Fruit fly (Drosophila melanogaster): Measurements from ENCODE around the gene Naglu.

Gene Naglu

dm6 chr2L:8423047-8423446 is 11.4 kb upstream of the Naglu start:
- no peak for TF ChIP-seq Eip74EF (GFP tag; optimal IDR thresholded peaks at IDR 0.05)
- TF ChIP-seq Ets65A (GFP tag): peak; percentile 3
- TF ChIP-seq CG7839 (tag; optimal IDR thresholded peaks at IDR 0.05): no peak
- TF ChIP-seq row (GFP tag; IDR thresholded peaks at IDR 0.05): no peak
- TF ChIP-seq z (GFP tag; IDR thresholded peaks at IDR 0.05): peak; percentile 79
- TF ChIP-seq CG11504 (tag; optimal IDR thresholded peaks at IDR 0.05): no peak
- peak; percentile 27 for TF ChIP-seq Med (GFP tag)
- TF ChIP-seq CG17385 (GFP tag; optimal IDR thresholded peaks at IDR 0.05): no peak
- no peak for TF ChIP-seq CG3847 (GFP tag; IDR thresholded peaks at IDR 0.05)
- TF ChIP-seq CG8281 (tag; optimal IDR thresholded peaks at IDR 0.05): peak; percentile 98
- no peak for TF ChIP-seq her (GFP tag; optimal IDR thresholded peaks at IDR 0.05)
- no peak for TF ChIP-seq CG32772 (GFP tag; IDR thresholded peaks at IDR 0.05)
- TF ChIP-seq danr (GFP tag; IDR thresholded peaks at IDR 0.05): no peak

dm6 chr2L:8421717-8422116 is 10.0 kb upstream of the Naglu start:
- TF ChIP-seq HHEX (GFP tag; optimal IDR thresholded peaks at IDR 0.05) (no peak), kni (GFP tag; optimal IDR thresholded peaks at IDR 0.05) (peak; percentile 58), da (GFP tag; optimal IDR thresholded peaks at IDR 0.05) (no peak), sens (GFP tag) (peak; percentile 44), Asciz (GFP tag; optimal IDR thresholded peaks at IDR 0.05) (no peak), chm (GFP tag; IDR thresholded peaks at IDR 0.05) (no peak), CG10274 (GFP tag; optimal IDR thresholded peaks at IDR 0.05) (no peak), CG10543 (GFP tag; optimal IDR thresholded peaks at IDR 0.05) (no peak)

- no peak for TF ChIP-seq CG17385 (GFP tag; optimal IDR thresholded peaks at IDR 0.05)
- peak; percentile 24 for TF ChIP-seq CG12391 (tag; optimal IDR thresholded peaks at IDR 0.05)
- peak; percentile 8 for TF ChIP-seq CG30403 (GFP tag; optimal IDR thresholded peaks at IDR 0.05)
- TF ChIP-seq Fer3 (tag; optimal IDR thresholded peaks at IDR 0.05): no peak
- TF ChIP-seq CG7839 (tag; optimal IDR thresholded peaks at IDR 0.05): peak; percentile 7
- no peak for TF ChIP-seq CG5180 (GFP tag; optimal IDR thresholded peaks at IDR 0.05)
- peak; percentile 77 for TF ChIP-seq sens (GFP tag)
- no peak for TF ChIP-seq CG10209 (GFP tag; optimal IDR thresholded peaks at IDR 0.05)
- no peak for TF ChIP-seq Mad (GFP tag; optimal IDR thresholded peaks at IDR 0.05)
- TF ChIP-seq H2.0 (GFP tag; IDR thresholded peaks at IDR 0.05): no peak
- no peak for TF ChIP-seq CG6254 (GFP tag; optimal IDR thresholded peaks at IDR 0.05)
- TF ChIP-seq gem (tag; optimal IDR thresholded peaks at IDR 0.05): peak; percentile 45
- no peak for TF ChIP-seq HmgZ (tag; optimal IDR thresholded peaks at IDR 0.05)
- no peak for TF ChIP-seq Hsf (GFP tag; optimal IDR thresholded peaks at IDR 0.05)
- no peak for TF ChIP-seq CG3726 (GFP tag; IDR thresholded peaks at IDR 0.05)
- TF ChIP-seq CG15269 (tag; optimal IDR thresholded peaks at IDR 0.05): peak; percentile 8
- TF ChIP-seq Hmr (GFP tag; optimal IDR thresholded peaks at IDR 0.05): no peak
- no peak for TF ChIP-seq CG3995 (GFP tag; optimal IDR thresholded peaks at IDR 0.05)
- no peak for TF ChIP-seq da (GFP tag; optimal IDR thresholded peaks at IDR 0.05)
- no peak for TF ChIP-seq CG11093 (GFP tag; IDR thresholded peaks at IDR 0.05)
- no peak for TF ChIP-seq twi (tag; optimal IDR thresholded peaks at IDR 0.05)
- no peak for TF ChIP-seq dmrt11E (tag; optimal IDR thresholded peaks at IDR 0.05)
- TF ChIP-seq CG15011 (GFP tag; optimal IDR thresholded peaks at IDR 0.05): no peak
- TF ChIP-seq Dip3 (GFP tag; optimal IDR thresholded peaks at IDR 0.05): no peak
- TF ChIP-seq CG8388 (GFP tag; optimal IDR thresholded peaks at IDR 0.05): no peak
- TF ChIP-seq CG4360 (GFP tag; IDR thresholded peaks at IDR 0.05): 0 out of 2 replicates have a peak, but pooled peaks have one; percentile 28
- TF ChIP-seq nom (GFP tag; optimal IDR thresholded peaks at IDR 0.05): peak; percentile 92
- TF ChIP-seq CG12659 (GFP tag; optimal IDR thresholded peaks at IDR 0.05): peak; percentile 3
- TF ChIP-seq knrl (GFP tag; IDR thresholded peaks at IDR 0.05; ENCODE audit: partially characterized antibody): no peak
- TF ChIP-seq tgo (GFP tag; IDR thresholded peaks at IDR 0.05): no peak
Observed at dm6 chr2L:8420259-8420930, 8.7 kb upstream of the Naglu start.

All from whole organism, embryonic.